Fruit fly (Drosophila melanogaster) whole organism, embryonic: ENCODE measurements around the gene Cep290.

Source experiments
- Adf1 ChIP-seq: fragments of 200-800 bp; sonication (Bioruptor generic); IDR thresholded peaks from 2 replicates; pipeline ENCODE4 v1.3.6; 2022; ENCODE audit warnings: missing biosample characterization, missing genetic modification characterization
- C15 ChIP-seq: fragments of 200-800 bp; sonication (Bioruptor generic); IDR thresholded peaks from 3 replicates; pipeline ENCODE4 v1.3.6; 2022; ENCODE audit warnings: missing biosample characterization, missing genetic modification characterization
- CG1024 ChIP-seq: fragments of 200-800 bp; sonication (Bioruptor generic); IDR thresholded peaks from 2 replicates; pipeline ENCODE4 v1.3.6; 2022; ENCODE audit warnings: missing biosample characterization, missing genetic modification characterization
- CG12155 ChIP-seq: fragments of 200-800 bp; sonication (Bioruptor generic); optimal IDR thresholded peaks from 3 replicates; lab custom pipeline; 2016; ENCODE audit warnings: missing biosample characterization, missing genetic modification characterization
- CG12942 ChIP-seq: fragments of 200-800 bp; sonication (Bioruptor generic); optimal IDR thresholded peaks from 3 replicates; lab custom pipeline; 2016; ENCODE audit warnings: missing biosample characterization, missing genetic modification characterization
- CG13296 ChIP-seq: fragments of 200-800 bp; sonication (Bioruptor generic); optimal IDR thresholded peaks from 3 replicates; lab custom pipeline; 2018; ENCODE audit warnings: missing biosample characterization, mild to moderate bottlenecking, missing genetic modification characterization
- CG13894 ChIP-seq: fragments of 200-800 bp; sonication (Bioruptor generic); optimal IDR thresholded peaks from 3 replicates; lab custom pipeline; 2018; ENCODE audit warnings: missing biosample characterization, mild to moderate bottlenecking, missing genetic modification characterization, moderate library complexity
- CG14050 ChIP-seq: fragments of 200-800 bp; sonication (Bioruptor generic); IDR thresholded peaks from 3 replicates; pipeline ENCODE4 v1.3.6; 2022; ENCODE audit warnings: missing biosample characterization, missing genetic modification characterization
- CG14441 ChIP-seq: fragments of 200-800 bp; sonication (Bioruptor generic); IDR thresholded peaks from 2 replicates; pipeline ENCODE4 v1.3.6; 2022; ENCODE audit warnings: missing biosample characterization, missing genetic modification characterization
- CG14710 ChIP-seq: fragments of 200-800 bp; sonication (Bioruptor generic); optimal IDR thresholded peaks from 3 replicates; lab custom pipeline; 2019; ENCODE audit warnings: missing biosample characterization, mild to moderate bottlenecking, missing genetic modification characterization, moderate library complexity
- CG15479 ChIP-seq: fragments of 200-800 bp; sonication (Bioruptor generic); optimal IDR thresholded peaks from 3 replicates; lab custom pipeline; 2019; ENCODE audit warnings: missing biosample characterization, mild to moderate bottlenecking, missing genetic modification characterization, moderate library complexity
- CG16813 ChIP-seq: fragments of 200-800 bp; sonication (Bioruptor generic); IDR thresholded peaks from 3 replicates; pipeline ENCODE4 v1.3.6; 2022; ENCODE audit warnings: missing biosample characterization, missing genetic modification characterization; ENCODE audit not compliant: partially characterized antibody
- CG1792 ChIP-seq: fragments of 200-800 bp; sonication (Bioruptor generic); optimal IDR thresholded peaks from 2 replicates; lab custom pipeline; 2016; ENCODE audit warnings: missing biosample characterization, missing genetic modification characterization
- CG2712 ChIP-seq: fragments of 200-800 bp; optimal IDR thresholded peaks from 3 replicates; lab custom pipeline; 2019; ENCODE audit warnings: missing biosample characterization, mild to moderate bottlenecking, missing genetic modification characterization, moderate library complexity
- CG30020 ChIP-seq: fragments of 200-800 bp; optimal IDR thresholded peaks from 2 replicates; lab custom pipeline; 2019; ENCODE audit warnings: missing biosample characterization, mild to moderate bottlenecking, missing genetic modification characterization, moderate library complexity
- CG31388 ChIP-seq: fragments of 200-800 bp; sonication (Bioruptor generic); optimal IDR thresholded peaks from 2 replicates; lab custom pipeline; 2016; ENCODE audit warnings: missing biosample characterization, missing genetic modification characterization
- CG34376 ChIP-seq: fragments of 200-800 bp; sonication (Bioruptor generic); optimal IDR thresholded peaks from 2 replicates; lab custom pipeline; 2018; ENCODE audit warnings: missing biosample characterization, mild to moderate bottlenecking, missing genetic modification characterization
- CG3995 ChIP-seq: fragments of 200-800 bp; sonication (Bioruptor generic); optimal IDR thresholded peaks from 3 replicates; lab custom pipeline; 2016; ENCODE audit warnings: missing biosample characterization, missing genetic modification characterization
- CG4328 ChIP-seq: fragments of 200-800 bp; sonication (Bioruptor generic); optimal IDR thresholded peaks from 3 replicates; lab custom pipeline; 2017; ENCODE audit warnings: missing biosample characterization, missing genetic modification reagents, missing genetic modification characterization
- CHES-1-like ChIP-seq: fragments of 200-800 bp; sonication (Bioruptor generic); optimal IDR thresholded peaks from 2 replicates; lab custom pipeline; 2016; ENCODE audit warnings: missing biosample characterization, missing genetic modification characterization
- Doc3 ChIP-seq: fragments of 200-800 bp; sonication (Bioruptor generic); IDR thresholded peaks from 3 replicates; pipeline ENCODE4 v1.3.6; 2022; ENCODE audit warnings: missing biosample characterization, missing genetic modification characterization; ENCODE audit not compliant: partially characterized antibody
- Ets65A ChIP-seq: fragments of 200-800 bp; sonication (Bioruptor generic); peaks from one replicate; lab custom pipeline; 2016; ENCODE audit warnings: missing biosample characterization, missing genetic modification characterization
- Hey ChIP-seq: fragments of 200-800 bp; sonication (Bioruptor generic); optimal IDR thresholded peaks from 3 replicates; lab custom pipeline; 2018; ENCODE audit warnings: missing biosample characterization, mild to moderate bottlenecking, missing genetic modification characterization
- HmgD ChIP-seq: fragments of 200-800 bp; sonication (Bioruptor generic); optimal IDR thresholded peaks from 3 replicates; lab custom pipeline; 2016; ENCODE audit warnings: missing biosample characterization, missing genetic modification characterization
- Hr39 ChIP-seq: fragments of >200 bp; optimal IDR thresholded peaks from 2 replicates; lab custom pipeline; 2017
- Lhr ChIP-seq: fragments of 200-800 bp; sonication (Bioruptor generic); optimal IDR thresholded peaks from 3 replicates; lab custom pipeline; 2017; ENCODE audit warnings: mild to moderate bottlenecking, missing biosample characterization, missing genetic modification reagents, missing genetic modification characterization
- MESR4 ChIP-seq: fragments of 200-800 bp; sonication (Bioruptor generic); optimal IDR thresholded peaks from 2 replicates; lab custom pipeline; 2018; ENCODE audit warnings: missing biosample characterization, mild to moderate bottlenecking, missing genetic modification characterization, moderate library complexity
- Med ChIP-seq: fragments of 200-800 bp; sonication (Bioruptor generic); peaks from one replicate; lab custom pipeline; 2016; ENCODE audit warnings: missing biosample characterization, missing genetic modification characterization, mild to moderate bottlenecking, inconsistent platforms, moderate library complexity
- NC2β ChIP-seq: fragments of 200-800 bp; sonication (Bioruptor generic); optimal IDR thresholded peaks from 2 replicates; lab custom pipeline; 2016; ENCODE audit warnings: missing biosample characterization, missing genetic modification characterization
- Nf-YC ChIP-seq: fragments of 200-800 bp; optimal IDR thresholded peaks from 3 replicates; lab custom pipeline; 2019; ENCODE audit warnings: missing biosample characterization, mild to moderate bottlenecking, missing genetic modification characterization, moderate library complexity
- Rx ChIP-seq: fragments of 200-800 bp; sonication (Bioruptor generic); IDR thresholded peaks from 2 replicates; pipeline ENCODE4 v1.3.6; 2022; ENCODE audit warnings: missing biosample characterization, missing genetic modification characterization
- Six4 ChIP-seq: fragments of 200-800 bp; sonication (Bioruptor generic); optimal IDR thresholded peaks from 2 replicates; lab custom pipeline; 2016; ENCODE audit warnings: missing biosample characterization, missing genetic modification characterization
- Sox102F ChIP-seq: fragments of 200-800 bp; sonication (Bioruptor generic); optimal IDR thresholded peaks from 2 replicates; lab custom pipeline; 2018; ENCODE audit warnings: missing biosample characterization, mild to moderate bottlenecking, missing genetic modification characterization, moderate library complexity
- Sry-β ChIP-seq: fragments of 200-800 bp; sonication (Bioruptor generic); optimal IDR thresholded peaks from 2 replicates; lab custom pipeline; 2018; ENCODE audit warnings: missing biosample characterization, mild to moderate bottlenecking, missing genetic modification characterization, moderate library complexity
- ash1 ChIP-seq: fragments of 200-800 bp; sonication (Bioruptor generic); optimal IDR thresholded peaks from 2 replicates; lab custom pipeline; 2018; ENCODE audit warnings: missing biosample characterization, mild to moderate bottlenecking, missing genetic modification characterization
- corto ChIP-seq: fragments of 200-800 bp; sonication (Bioruptor generic); optimal IDR thresholded peaks from 2 replicates; lab custom pipeline; 2016; ENCODE audit warnings: missing biosample characterization, mild to moderate bottlenecking, missing genetic modification characterization, moderate library complexity
- dati ChIP-seq: fragments of 200-800 bp; sonication (Bioruptor generic); IDR thresholded peaks from 2 replicates; pipeline ENCODE4 v1.3.6; 2022; ENCODE audit warnings: missing biosample characterization, missing genetic modification characterization
- dimm ChIP-seq: fragments of 200-800 bp; sonication (Bioruptor generic); IDR thresholded peaks from 2 replicates; pipeline ENCODE4 v1.3.6; 2022; ENCODE audit warnings: missing biosample characterization, missing genetic modification characterization
- dysf ChIP-seq: fragments of 200-800 bp; sonication (Bioruptor generic); IDR thresholded peaks from 3 replicates; pipeline ENCODE4 v1.3.6; 2022; ENCODE audit warnings: missing biosample characterization, missing genetic modification characterization
- fd3F ChIP-seq: fragments of 200-800 bp; sonication (Bioruptor generic); optimal IDR thresholded peaks from 2 replicates; lab custom pipeline; 2018; ENCODE audit warnings: missing biosample characterization, mild to moderate bottlenecking, missing genetic modification characterization, moderate library complexity
- fu2 ChIP-seq: fragments of 200-800 bp; sonication (Bioruptor generic); optimal IDR thresholded peaks from 2 replicates; lab custom pipeline; 2016; ENCODE audit warnings: missing biosample characterization, missing genetic modification characterization
- hbn ChIP-seq: fragments of 200-800 bp; sonication (Bioruptor generic); IDR thresholded peaks from 2 replicates; pipeline ENCODE4 v1.3.6; 2022; ENCODE audit warnings: missing biosample characterization, missing genetic modification characterization; ENCODE audit not compliant: partially characterized antibody
- nerfin-2 ChIP-seq: fragments of 200-800 bp; sonication (Bioruptor generic); IDR thresholded peaks from 2 replicates; pipeline ENCODE4 v1.3.6; 2022; ENCODE audit warnings: missing biosample characterization, missing genetic modification characterization; ENCODE audit not compliant: partially characterized antibody
- onecut ChIP-seq: fragments of 200-800 bp; sonication (Bioruptor generic); IDR thresholded peaks from 2 replicates; pipeline ENCODE4 v1.3.6; 2022; ENCODE audit warnings: missing biosample characterization, missing genetic modification characterization
- otp ChIP-seq: fragments of 200-800 bp; sonication (Bioruptor generic); IDR thresholded peaks from 3 replicates; pipeline ENCODE4, ENCODE4 v1.3.6; 2022; ENCODE audit warnings: missing biosample characterization, missing genetic modification characterization
- ranshi ChIP-seq: fragments of 200-800 bp; sonication (Bioruptor generic); IDR thresholded peaks from 2 replicates; pipeline ENCODE4 v1.3.6; 2022; ENCODE audit warnings: missing biosample characterization, missing genetic modification characterization
- sisA ChIP-seq: fragments of 200-800 bp; sonication (Bioruptor generic); IDR thresholded peaks from 2 replicates; pipeline ENCODE4 v1.3.6; 2022; ENCODE audit warnings: missing biosample characterization, missing genetic modification characterization
- slbo ChIP-seq: fragments of 200-800 bp; sonication (Bioruptor generic); IDR thresholded peaks from 2 replicates; pipeline ENCODE4 v1.3.6; 2022; ENCODE audit warnings: missing biosample characterization, missing genetic modification characterization
- tin ChIP-seq: fragments of 200-800 bp; sonication (Bioruptor generic); optimal IDR thresholded peaks from 3 replicates; lab custom pipeline; 2016; ENCODE audit warnings: missing biosample characterization, missing genetic modification characterization
- usp ChIP-seq: fragments of >200 bp; optimal IDR thresholded peaks from 2 replicates; lab custom pipeline; 2017; ENCODE audit warnings: missing biosample characterization, missing genetic modification characterization
- vfl ChIP-seq: fragments of 200-800 bp; sonication (Bioruptor generic); optimal IDR thresholded peaks from 2 replicates; lab custom pipeline; 2016; ENCODE audit warnings: missing biosample characterization, missing genetic modification characterization
- vvl ChIP-seq: fragments of 200-800 bp; sonication (Bioruptor generic); IDR thresholded peaks from 2 replicates; pipeline ENCODE4 v1.3.6; 2022; ENCODE audit warnings: missing biosample characterization, missing genetic modification characterization
- zfh1 ChIP-seq: fragments of 200-800 bp; sonication (Bioruptor generic); IDR thresholded peaks from 3 replicates; pipeline ENCODE4 v1.3.6; 2022; ENCODE audit warnings: missing biosample characterization, missing genetic modification characterization

The Cep290 gene

DNA sequence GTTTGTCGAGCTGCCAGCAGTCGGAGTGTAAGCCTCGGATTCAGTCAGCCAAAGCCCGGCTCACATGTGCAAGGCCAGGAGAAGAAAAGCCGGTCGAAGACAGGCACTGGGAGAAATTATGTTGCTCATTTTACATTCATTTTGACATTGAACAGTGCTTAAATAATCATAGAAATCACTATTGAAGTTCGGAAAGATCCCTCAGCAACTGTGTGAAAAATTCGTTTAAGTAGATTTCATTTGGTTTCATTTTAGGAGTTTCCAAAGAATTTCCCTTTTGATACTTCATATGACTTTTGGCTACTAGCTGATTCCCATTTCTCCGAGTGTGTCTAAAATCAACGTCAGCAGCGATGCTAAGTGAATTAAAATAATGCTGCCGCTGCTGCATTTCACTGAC, 19.3 kb upstream of the Cep290 start (continued):
- TF ChIP-seq CG4328 (no peak), tin (peak; percentile 9), CG13894 (tag; lab: Kevin White, UChicago) (no peak), ranshi (GFP tag; lab: Robert Waterston, UW) (no peak), Nf-YC (tag; lab: Kevin White, UChicago) (no peak), ash1 (GFP tag; lab: Kevin White, UChicago) (no peak), vfl (GFP tag; lab: Kevin White, UChicago) (no peak), CG13296 (GFP tag; lab: Kevin White, UChicago) (no peak), CG2712 (tag; lab: Kevin White, UChicago) (peak; percentile 56), corto (no peak), slbo (GFP tag; lab: Robert Waterston, UW) (no peak), nerfin-2 (GFP tag; lab: Robert Waterston, UW) (no peak), NC2β (GFP tag; lab: Kevin White, UChicago) (no peak), Doc3 (GFP tag; lab: Robert Waterston, UW) (no peak), onecut (GFP tag; lab: Robert Waterston, UW) (no peak), CG15479 (GFP tag; lab: Kevin White, UChicago) (no peak), Lhr (GFP tag; lab: Kevin White, UChicago) (no peak), dati (GFP tag; lab: Robert Waterston, UW) (no peak), dimm (GFP tag; lab: Robert Waterston, UW) (no peak), Six4 (GFP tag; lab: Kevin White, UChicago) (peak; percentile 19), CG12942 (GFP tag; lab: Kevin White, UChicago) (no peak), Med (GFP tag; lab: Kevin White, UChicago) (peak; percentile 88), CG14710 (tag; lab: Kevin White, UChicago) (peak; percentile 11), CG30020 (tag; lab: Kevin White, UChicago) (no peak), CG12155 (no peak), sisA (peak; percentile 37), Hey (no peak), CG16813 (GFP tag; lab: Robert Waterston, UW) (no peak), hbn (GFP tag; lab: Robert Waterston, UW) (no peak), CG1024 (GFP tag; lab: Robert Waterston, UW) (no peak), CG1792 (no peak), otp (GFP tag; lab: Robert Waterston, UW) (0 out of 3 replicates have a peak, but pooled peaks have one; percentile 9), Sox102F (GFP tag; lab: Kevin White, UChicago) (no peak), Rx (GFP tag; lab: Robert Waterston, UW) (0 out of 2 replicates have a peak, but pooled peaks have one; percentile 16), vvl (GFP tag; lab: Robert Waterston, UW) (peak; percentile 36; the same call in 1 of the 2 replicates), Sry-β (GFP tag; lab: Kevin White, UChicago) (no peak), fd3F (GFP tag; lab: Kevin White, UChicago) (no peak), CG3995 (GFP tag; lab: Kevin White, UChicago) (no peak), Hr39 (lab: Kevin White, UChicago) (no peak), CG14441 (GFP tag; lab: Robert Waterston, UW) (no peak), MESR4 (GFP tag; lab: Kevin White, UChicago) (no peak), CG34376 (GFP tag; lab: Kevin White, UChicago) (no peak), CHES-1-like (GFP tag; lab: Kevin White, UChicago) (no peak), Adf1 (GFP tag; lab: Robert Waterston, UW) (no peak), CG31388 (GFP tag; lab: Kevin White, UChicago) (no peak), HmgD (GFP tag; lab: Kevin White, UChicago) (no peak), zfh1 (GFP tag; lab: Robert Waterston, UW) (0 out of 3 replicates have a peak, but pooled peaks have one; percentile 17), C15 (GFP tag; lab: Robert Waterston, UW) (no peak), fu2 (GFP tag; lab: Kevin White, UChicago) (no peak), usp (GFP tag; lab: Kevin White, UChicago) (no peak), Ets65A (GFP tag; lab: Kevin White, UChicago) (peak; percentile 88), CG14050 (GFP tag; lab: Robert Waterston, UW) (0 out of 3 replicates have a peak, but pooled peaks have one; percentile 11), dysf (GFP tag; lab: Robert Waterston, UW) (peak; percentile 8; the same call in 1 of the 3 replicates)
